Fruit fly (Drosophila melanogaster) whole organism, embryonic: ENCODE results near the gene NELF-B.
A peak's percentile ranks its signal among the peaks of the same experiment; 100 is the strongest.

Experiments used
- Adf1 ChIP-seq: fragments of 200-800 bp; sonication (Bioruptor generic); IDR thresholded peaks from 2 replicates; pipeline ENCODE4 v1.3.6; 2022; ENCODE audit warnings: missing biosample characterization, missing genetic modification characterization
- Bdp1 ChIP-seq: fragments of 200-800 bp; sonication (Bioruptor generic); optimal IDR thresholded peaks from 3 replicates; lab custom pipeline; 2016; ENCODE audit warnings: missing biosample characterization, missing genetic modification characterization
- CG10321 ChIP-seq: fragments of 200-800 bp; sonication (Bioruptor generic); IDR thresholded peaks from 2 replicates; pipeline ENCODE4 v1.3.6; 2022; ENCODE audit warnings: missing biosample characterization, missing genetic modification characterization
- CG12071 ChIP-seq: fragments of 200-800 bp; sonication (Bioruptor generic); optimal IDR thresholded peaks from 3 replicates; lab custom pipeline; 2018; ENCODE audit warnings: missing biosample characterization, mild to moderate bottlenecking, missing genetic modification characterization
- CG12104 ChIP-seq: fragments of 200-800 bp; sonication (Bioruptor generic); optimal IDR thresholded peaks from 3 replicates; lab custom pipeline; 2016; ENCODE audit warnings: missing biosample characterization, missing genetic modification characterization
- CG12769 ChIP-seq: fragments of 200-800 bp; sonication (Bioruptor generic); optimal IDR thresholded peaks from 2 replicates; lab custom pipeline; 2019; ENCODE audit warnings: missing biosample characterization, mild to moderate bottlenecking, missing genetic modification characterization, moderate library complexity
- CG14014 ChIP-seq: fragments of 200-800 bp; sonication (Bioruptor generic); IDR thresholded peaks from 2 replicates; pipeline ENCODE4 v1.3.6; 2022; ENCODE audit warnings: missing biosample characterization, missing genetic modification characterization
- CG14860 ChIP-seq: fragments of 200-800 bp; sonication (Bioruptor generic); IDR thresholded peaks from 3 replicates; pipeline ENCODE4 v1.3.6; 2022; ENCODE audit warnings: missing biosample characterization, missing genetic modification characterization; ENCODE audit not compliant: partially characterized antibody
- CG15073 ChIP-seq: fragments of 200-800 bp; sonication (Bioruptor generic); optimal IDR thresholded peaks from 2 replicates; lab custom pipeline; 2016; ENCODE audit warnings: missing biosample characterization, missing genetic modification characterization
- CG17568 ChIP-seq: fragments of 200-800 bp; sonication (Bioruptor generic); optimal IDR thresholded peaks from 2 replicates; lab custom pipeline; 2018; ENCODE audit warnings: missing biosample characterization, mild to moderate bottlenecking, missing genetic modification characterization, moderate library complexity
- CG18619 ChIP-seq: fragments of 200-800 bp; sonication (Bioruptor generic); optimal IDR thresholded peaks from 3 replicates; lab custom pipeline; 2017; ENCODE audit warnings: missing biosample characterization, mild to moderate bottlenecking, missing genetic modification characterization
- CG2202 ChIP-seq: fragments of 200-800 bp; sonication (Bioruptor generic); optimal IDR thresholded peaks from 2 replicates; lab custom pipeline; 2018; ENCODE audit warnings: missing biosample characterization, mild to moderate bottlenecking, missing genetic modification characterization
- CG30431 ChIP-seq: fragments of 200-800 bp; sonication (Bioruptor generic); optimal IDR thresholded peaks from 2 replicates; lab custom pipeline; 2017; ENCODE audit warnings: missing biosample characterization, missing genetic modification characterization
- CG4282 ChIP-seq: fragments of 200-800 bp; sonication (Bioruptor generic); optimal IDR thresholded peaks from 2 replicates; lab custom pipeline; 2016; ENCODE audit warnings: missing biosample characterization, missing genetic modification characterization
- CG8281 ChIP-seq: fragments of 200-800 bp; sonication (Bioruptor generic); optimal IDR thresholded peaks from 2 replicates; lab custom pipeline; 2018; ENCODE audit warnings: missing biosample characterization, mild to moderate bottlenecking, missing genetic modification characterization, moderate library complexity
- CG9437 ChIP-seq: fragments of 200-800 bp; sonication (Bioruptor generic); optimal IDR thresholded peaks from 2 replicates; lab custom pipeline; 2018; ENCODE audit warnings: missing biosample characterization, mild to moderate bottlenecking, missing genetic modification characterization
- Dek ChIP-seq: fragments of 200-800 bp; sonication (Bioruptor generic); optimal IDR thresholded peaks from 3 replicates; lab custom pipeline; 2019; ENCODE audit warnings: missing biosample characterization, mild to moderate bottlenecking, missing genetic modification characterization, moderate library complexity
- Dip2 ChIP-seq: fragments of 200-800 bp; sonication (Bioruptor generic); IDR thresholded peaks from 2 replicates; pipeline ENCODE4 v1.3.6; 2022; ENCODE audit warnings: missing biosample characterization, missing genetic modification characterization
- E2f1 ChIP-seq: fragments of 200-800 bp; sonication (Bioruptor generic); IDR thresholded peaks from 2 replicates; pipeline ENCODE4 v1.3.6; 2022; ENCODE audit warnings: missing biosample characterization, missing genetic modification characterization
- H15 ChIP-seq: fragments of 200-800 bp; sonication (Bioruptor generic); IDR thresholded peaks from 3 replicates; pipeline ENCODE4 v1.3.6; 2022; ENCODE audit warnings: missing biosample characterization, missing genetic modification characterization
- HLH4C ChIP-seq: fragments of 200-800 bp; sonication (Bioruptor generic); IDR thresholded peaks from 3 replicates; pipeline ENCODE4 v1.3.6; 2022; ENCODE audit warnings: missing biosample characterization, missing genetic modification characterization; ENCODE audit not compliant: partially characterized antibody
- HLHmδ ChIP-seq: fragments of 200-800 bp; sonication (Bioruptor generic); optimal IDR thresholded peaks from 2 replicates; lab custom pipeline; 2018; ENCODE audit warnings: missing biosample characterization, mild to moderate bottlenecking, missing genetic modification characterization, moderate library complexity
- Hsf ChIP-seq: fragments of 200-800 bp; sonication (Bioruptor generic); optimal IDR thresholded peaks from 3 replicates; lab custom pipeline; 2016; ENCODE audit warnings: missing biosample characterization, missing genetic modification characterization
- Lim3 ChIP-seq: fragments of 200-800 bp; sonication (Bioruptor generic); IDR thresholded peaks from 2 replicates; pipeline ENCODE4 v1.3.6; 2022; ENCODE audit warnings: missing biosample characterization, missing genetic modification characterization
- NK7.1 ChIP-seq: fragments of 200-800 bp; sonication (Bioruptor generic); optimal IDR thresholded peaks from 3 replicates; lab custom pipeline; 2016; ENCODE audit warnings: missing biosample characterization, missing genetic modification characterization
- Ptx1 ChIP-seq: fragments of 200-800 bp; sonication (Bioruptor generic); IDR thresholded peaks from 2 replicates; pipeline ENCODE4 v1.3.6; 2022; ENCODE audit warnings: missing biosample characterization, missing genetic modification characterization
- Ssrp ChIP-seq: fragments of 200-800 bp; sonication (Bioruptor generic); optimal IDR thresholded peaks from 2 replicates; lab custom pipeline; 2018; ENCODE audit warnings: missing biosample characterization, mild to moderate bottlenecking, missing genetic modification characterization, moderate library complexity
- Stat92E ChIP-seq, 3 experiments: fragments of >200 bp in 2 of 3; fragments of 200-800 bp in 1 of 3; sonication (Bioruptor generic) in 1 of 3; optimal IDR thresholded peaks; 2 replicates each; lab custom pipeline; 2017 to 2019; ENCODE audit warnings: missing biosample characterization in 3 of 3, missing genetic modification characterization in 3 of 3, mild to moderate bottlenecking in 1 of 3, moderate library complexity in 1 of 3
- Tbp ChIP-seq: fragments of >200 bp; optimal IDR thresholded peaks from 2 replicates; lab custom pipeline; 2018; ENCODE audit warnings: missing biosample characterization, missing genetic modification characterization
- aop ChIP-seq: fragments of 200-800 bp; sonication (Bioruptor generic); IDR thresholded peaks from 2 replicates; pipeline ENCODE4 v1.3.6; 2022; ENCODE audit warnings: missing biosample characterization, missing genetic modification characterization
- chn ChIP-seq: fragments of 200-800 bp; sonication (Bioruptor generic); optimal IDR thresholded peaks from 2 replicates; lab custom pipeline; 2016; ENCODE audit warnings: missing biosample characterization, missing genetic modification characterization
- danr ChIP-seq: fragments of 200-800 bp; sonication (Bioruptor generic); IDR thresholded peaks from 2 replicates; pipeline ENCODE4 v1.3.6; 2022; ENCODE audit warnings: missing biosample characterization, missing genetic modification characterization
- eyg ChIP-seq: fragments of 200-800 bp; sonication (Bioruptor generic); optimal IDR thresholded peaks from 3 replicates; lab custom pipeline; 2016; ENCODE audit warnings: missing biosample characterization, missing genetic modification characterization
- fd3F ChIP-seq: fragments of 200-800 bp; sonication (Bioruptor generic); optimal IDR thresholded peaks from 2 replicates; lab custom pipeline; 2018; ENCODE audit warnings: missing biosample characterization, mild to moderate bottlenecking, missing genetic modification characterization, moderate library complexity
- kah ChIP-seq: fragments of 200-800 bp; sonication (Bioruptor generic); optimal IDR thresholded peaks from 2 replicates; lab custom pipeline; 2018; ENCODE audit warnings: missing biosample characterization, mild to moderate bottlenecking, missing genetic modification characterization
- knrl ChIP-seq: fragments of 200-800 bp; sonication (Bioruptor generic); IDR thresholded peaks from 3 replicates; pipeline ENCODE4 v1.3.6; 2022; ENCODE audit warnings: missing biosample characterization, missing genetic modification characterization; ENCODE audit not compliant: partially characterized antibody
- odd ChIP-seq: fragments of 200-800 bp; sonication (Bioruptor generic); optimal IDR thresholded peaks from 2 replicates; lab custom pipeline; 2017; ENCODE audit warnings: missing biosample characterization, mild to moderate bottlenecking, missing genetic modification characterization
- ro ChIP-seq: fragments of 200-800 bp; sonication (Bioruptor generic); IDR thresholded peaks from 2 replicates; pipeline ENCODE4 v1.3.6; 2022; ENCODE audit warnings: missing biosample characterization, missing genetic modification characterization
- run ChIP-seq: fragments of 200-800 bp; sonication (Bioruptor generic); optimal IDR thresholded peaks from 3 replicates; lab custom pipeline; 2018; ENCODE audit warnings: missing biosample characterization, mild to moderate bottlenecking, missing genetic modification characterization
- shn ChIP-seq: fragments of 200-800 bp; sonication (Bioruptor generic); optimal IDR thresholded peaks from 3 replicates; lab custom pipeline; 2016; ENCODE audit warnings: missing biosample characterization, missing genetic modification characterization
- sim ChIP-seq: fragments of 200-800 bp; sonication (Bioruptor generic); IDR thresholded peaks from 2 replicates; pipeline ENCODE4 v1.3.6; 2022; ENCODE audit warnings: missing biosample characterization, missing genetic modification characterization
- sisA ChIP-seq: fragments of 200-800 bp; sonication (Bioruptor generic); IDR thresholded peaks from 2 replicates; pipeline ENCODE4 v1.3.6; 2022; ENCODE audit warnings: missing biosample characterization, missing genetic modification characterization
- slp2 ChIP-seq: fragments of 200-800 bp; sonication (Bioruptor generic); optimal IDR thresholded peaks from 2 replicates; lab custom pipeline; 2016; ENCODE audit warnings: missing biosample characterization, missing genetic modification characterization
- stc ChIP-seq: fragments of 200-800 bp; sonication (Bioruptor generic); IDR thresholded peaks from 2 replicates; pipeline ENCODE4 v1.3.6; 2022; ENCODE audit warnings: missing biosample characterization, missing genetic modification characterization
- tap ChIP-seq: fragments of 200-800 bp; optimal IDR thresholded peaks from 3 replicates; lab custom pipeline; 2019; ENCODE audit warnings: missing biosample characterization, mild to moderate bottlenecking, missing genetic modification characterization, moderate library complexity
- tin ChIP-seq: fragments of 200-800 bp; sonication (Bioruptor generic); optimal IDR thresholded peaks from 3 replicates; lab custom pipeline; 2016; ENCODE audit warnings: missing biosample characterization, missing genetic modification characterization
- ttk ChIP-seq: fragments of 200-800 bp; sonication (Bioruptor generic); IDR thresholded peaks from 2 replicates; pipeline ENCODE4 v2.1.2; 2022; ENCODE audit warnings: missing biosample characterization, missing genetic modification characterization
- unpg ChIP-seq: fragments of 200-800 bp; sonication (Bioruptor generic); optimal IDR thresholded peaks from 3 replicates; lab custom pipeline; 2018; ENCODE audit warnings: missing biosample characterization, mild to moderate bottlenecking, missing genetic modification characterization, moderate library complexity
- usp ChIP-seq: fragments of >200 bp; optimal IDR thresholded peaks from 2 replicates; lab custom pipeline; 2017; ENCODE audit warnings: missing biosample characterization, missing genetic modification characterization

NELF-B gene

DNA sequence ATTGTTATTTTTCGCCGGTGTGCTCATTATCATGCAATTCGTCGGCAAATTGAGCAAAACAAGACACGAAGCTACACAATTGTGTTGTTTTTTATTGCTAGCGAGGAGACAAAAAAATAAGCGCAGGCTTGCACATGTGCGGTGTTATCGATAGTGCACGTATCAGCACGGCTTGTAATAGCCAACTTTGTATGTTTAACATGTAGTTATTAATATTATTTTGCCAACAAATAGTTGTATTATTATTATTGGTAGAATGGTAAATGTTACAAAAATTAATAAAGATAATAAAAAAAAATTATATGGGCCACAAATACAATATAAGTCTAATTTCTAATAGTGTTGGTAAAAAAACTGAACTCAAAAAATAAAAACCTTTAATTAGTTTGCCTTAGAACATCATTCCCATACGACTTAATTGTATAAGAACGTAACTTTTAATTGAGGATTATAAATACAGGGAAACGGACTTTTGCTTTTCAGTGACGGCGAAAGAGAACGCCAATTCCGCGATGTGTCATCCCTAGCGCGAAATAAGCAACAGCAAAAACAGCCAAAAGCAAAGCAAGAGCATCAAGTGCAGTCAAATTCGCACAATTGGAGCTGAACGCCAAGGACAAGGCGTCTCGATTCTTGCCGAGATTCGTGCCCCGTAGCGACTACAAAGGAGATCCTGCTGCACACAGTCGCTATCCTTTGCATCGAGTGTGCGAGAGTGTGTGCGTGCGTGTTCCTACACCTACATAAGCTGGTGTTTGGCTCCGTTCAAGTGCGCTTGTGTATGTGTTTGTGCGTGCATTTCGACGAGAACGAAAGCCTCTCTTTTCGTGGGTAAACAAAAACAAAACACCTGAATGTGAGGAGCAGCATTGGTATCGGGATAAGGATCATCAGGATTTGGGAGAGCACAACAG is at the start of gene NELF-B, which contains the start of gene CG12155 (continued):
- TF ChIP-seq Tbp, result no peak
- peak; percentile 10; the same call in 1 of the 2 replicates for TF ChIP-seq sisA (GFP tag; lab: Robert Waterston, UW)
- no peak for TF ChIP-seq CG30431 (GFP tag; lab: Kevin White, UChicago)
- TF ChIP-seq Bdp1 (GFP tag; lab: Kevin White, UChicago), result peak; percentile 8
- no peak for TF ChIP-seq Stat92E (GFP tag; optimal IDR thresholded peaks at IDR 0.05; lab: Kevin White, UChicago)
- TF ChIP-seq slp2 (GFP tag; lab: Kevin White, UChicago), result peak; percentile 8
- TF ChIP-seq ttk, result no peak
- TF ChIP-seq knrl (GFP tag; lab: Robert Waterston, UW), result peak; percentile 62; the same call in 2 of the 3 replicates
- TF ChIP-seq CG12769 (tag; lab: Kevin White, UChicago), result no peak
- no peak for TF ChIP-seq NK7.1
- peak; percentile 30 for TF ChIP-seq Dek (tag; lab: Kevin White, UChicago)
- TF ChIP-seq aop (GFP tag; lab: Robert Waterston, UW), result no peak
- TF ChIP-seq shn, result peak; percentile 29
- TF ChIP-seq CG14860 (GFP tag; lab: Robert Waterston, UW), result peak; percentile 26; the same call in 1 of the 3 replicates
- no peak for TF ChIP-seq CG15073 (GFP tag; lab: Kevin White, UChicago)
- no peak for TF ChIP-seq stc
- no peak for TF ChIP-seq CG10321 (GFP tag; lab: Robert Waterston, UW)
- TF ChIP-seq tin (GFP tag; lab: Kevin White, UChicago), result peak; percentile 47
- TF ChIP-seq H15 (GFP tag; lab: Robert Waterston, UW), result no peak
- 0 out of 2 replicates have a peak, but pooled peaks have one; percentile 0 for TF ChIP-seq E2f1 (GFP tag; lab: Robert Waterston, UW)
- TF ChIP-seq Ptx1, result peak; percentile 58
- TF ChIP-seq Adf1 (GFP tag; lab: Robert Waterston, UW), result no peak
- no peak for TF ChIP-seq CG4282 (GFP tag; lab: Kevin White, UChicago)
- TF ChIP-seq CG9437 (GFP tag; lab: Kevin White, UChicago), result peak; percentile 63
- TF ChIP-seq Dip2 (GFP tag; lab: Robert Waterston, UW), result no peak
- no peak for TF ChIP-seq ro (GFP tag; lab: Robert Waterston, UW)
- TF ChIP-seq CG2202 (tag; lab: Kevin White, UChicago), result no peak
- peak; percentile 63 for TF ChIP-seq CG18619
- no peak for TF ChIP-seq CG12071 (GFP tag; lab: Kevin White, UChicago)
- peak; percentile 23 for TF ChIP-seq fd3F (GFP tag; lab: Kevin White, UChicago)
- no peak for TF ChIP-seq HLHmδ (GFP tag; lab: Kevin White, UChicago)
- no peak for TF ChIP-seq tap (tag; lab: Kevin White, UChicago)
- no peak for TF ChIP-seq sim (GFP tag; lab: Robert Waterston, UW)
- no peak for TF ChIP-seq kah (GFP tag; lab: Kevin White, UChicago)
- TF ChIP-seq Ssrp (tag; lab: Kevin White, UChicago), result peak; percentile 53
- no peak for TF ChIP-seq run (tag; lab: Kevin White, UChicago)
- TF ChIP-seq HLH4C (GFP tag; lab: Robert Waterston, UW), result 0 out of 3 replicates have a peak, but pooled peaks have one; percentile 51
- no peak for TF ChIP-seq CG8281
- 0 out of 2 replicates have a peak, but pooled peaks have one; percentile 6 for TF ChIP-seq danr (GFP tag; lab: Robert Waterston, UW)
- TF ChIP-seq Lim3 (GFP tag; lab: Robert Waterston, UW), result no peak
- TF ChIP-seq usp (GFP tag; lab: Kevin White, UChicago), result no peak
- TF ChIP-seq chn (GFP tag; lab: Kevin White, UChicago), result peak; percentile 7
- TF ChIP-seq odd (GFP tag; lab: Kevin White, UChicago), result no peak
- peak; percentile 19; the same call in 1 of the 2 replicates for TF ChIP-seq CG14014 (GFP tag; lab: Robert Waterston, UW)
- no peak for TF ChIP-seq eyg (GFP tag; lab: Kevin White, UChicago)
- no peak for TF ChIP-seq unpg (GFP tag; lab: Kevin White, UChicago)
- TF ChIP-seq Hsf (GFP tag; lab: Kevin White, UChicago), result peak; percentile 30
- TF ChIP-seq CG17568, result no peak
- TF ChIP-seq CG12104, result peak; percentile 77
